Fruit fly (Drosophila melanogaster): ENCODE results near the gene nmdyn-D7.

DNA sequence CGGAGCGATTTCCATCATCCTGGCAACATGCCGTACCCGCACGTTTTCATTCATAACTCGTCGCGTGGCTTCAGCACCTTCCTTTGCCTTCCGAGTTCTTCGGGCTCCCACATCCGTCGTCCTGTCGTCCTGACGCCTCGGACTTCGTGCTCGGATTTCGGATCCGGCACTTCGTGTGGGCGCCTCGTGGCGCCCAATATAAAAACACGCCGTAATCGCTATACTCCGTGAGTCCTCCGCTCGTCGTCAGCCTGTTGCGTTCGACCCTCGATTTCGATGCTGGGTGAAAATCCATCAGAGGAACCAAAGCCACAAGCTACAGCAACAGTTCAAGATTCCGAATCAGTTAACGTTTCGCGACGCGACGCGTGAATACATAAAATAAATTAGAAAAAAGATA lies 39.4 kb upstream of the nmdyn-D7 start:
- TF ChIP-seq CG8478 (optimal IDR thresholded peaks at IDR 0.05) (no peak), CTCF (optimal IDR thresholded peaks at IDR 0.05) (no peak)
